Fruit fly (Drosophila melanogaster) whole organism, embryonic: ENCODE data around the gene CG3008.

Source experiments
- Atf3 ChIP-seq: fragments of 200-800 bp; sonication (Bioruptor generic); optimal IDR thresholded peaks from 3 replicates; lab custom pipeline; 2016; ENCODE audit warnings: missing biosample characterization, missing genetic modification characterization
- C15 ChIP-seq: fragments of 200-800 bp; sonication (Bioruptor generic); IDR thresholded peaks from 3 replicates; pipeline ENCODE4 v1.3.6; 2022; ENCODE audit warnings: missing biosample characterization, missing genetic modification characterization
- CG10366 ChIP-seq: fragments of 200-800 bp; sonication (Bioruptor generic); IDR thresholded peaks from 2 replicates; pipeline ENCODE4 v1.3.6; 2022; ENCODE audit warnings: missing biosample characterization, missing genetic modification characterization
- CG10431 ChIP-seq: fragments of 200-800 bp; sonication (Bioruptor generic); optimal IDR thresholded peaks from 3 replicates; lab custom pipeline; 2018; ENCODE audit warnings: missing biosample characterization, mild to moderate bottlenecking, missing genetic modification characterization
- CG14014 ChIP-seq: fragments of 200-800 bp; sonication (Bioruptor generic); IDR thresholded peaks from 2 replicates; pipeline ENCODE4 v1.3.6; 2022; ENCODE audit warnings: missing biosample characterization, missing genetic modification characterization
- CG16815 ChIP-seq: fragments of 200-800 bp; sonication (Bioruptor generic); optimal IDR thresholded peaks from 3 replicates; lab custom pipeline; 2017; ENCODE audit warnings: missing biosample characterization, mild to moderate bottlenecking, missing genetic modification characterization
- CG17385 ChIP-seq: fragments of 200-800 bp; sonication (Bioruptor generic); optimal IDR thresholded peaks from 3 replicates; lab custom pipeline; 2018; ENCODE audit warnings: missing biosample characterization, mild to moderate bottlenecking, missing genetic modification characterization
- CG30431 ChIP-seq: fragments of 200-800 bp; sonication (Bioruptor generic); optimal IDR thresholded peaks from 2 replicates; lab custom pipeline; 2017; ENCODE audit warnings: missing biosample characterization, missing genetic modification characterization
- CG31388 ChIP-seq: fragments of 200-800 bp; sonication (Bioruptor generic); optimal IDR thresholded peaks from 2 replicates; lab custom pipeline; 2016; ENCODE audit warnings: missing biosample characterization, missing genetic modification characterization
- CG34224 ChIP-seq: fragments of 200-800 bp; sonication (Bioruptor generic); IDR thresholded peaks from 3 replicates; pipeline ENCODE4 v1.3.6; 2022; ENCODE audit warnings: missing biosample characterization, missing genetic modification characterization; ENCODE audit not compliant: partially characterized antibody
- CG3726 ChIP-seq: fragments of 200-800 bp; sonication (Bioruptor generic); IDR thresholded peaks from 3 replicates; pipeline ENCODE4, ENCODE4 v1.3.6; 2022; ENCODE audit warnings: missing biosample characterization, missing genetic modification characterization
- CG4730 ChIP-seq: fragments of 200-800 bp; sonication (Bioruptor generic); IDR thresholded peaks from 2 replicates; pipeline ENCODE4 v1.3.6; 2022; ENCODE audit warnings: missing biosample characterization, missing genetic modification characterization
- CG6683 ChIP-seq: fragments of 200-800 bp; sonication (Bioruptor generic); optimal IDR thresholded peaks from 2 replicates; lab custom pipeline; 2017; ENCODE audit warnings: missing biosample characterization, mild to moderate bottlenecking, missing genetic modification characterization, missing genetic modification reagents
- CG6765 ChIP-seq: fragments of 200-800 bp; sonication (Bioruptor generic); optimal IDR thresholded peaks from 3 replicates; lab custom pipeline; 2017; ENCODE audit warnings: missing biosample characterization, mild to moderate bottlenecking, missing genetic modification characterization
- CG7928 ChIP-seq: fragments of 200-800 bp; sonication (Bioruptor generic); optimal IDR thresholded peaks from 2 replicates; lab custom pipeline; 2017; ENCODE audit warnings: missing biosample characterization, mild to moderate bottlenecking, missing genetic modification characterization
- CG7963 ChIP-seq: fragments of 200-800 bp; sonication (Bioruptor generic); IDR thresholded peaks from 3 replicates; pipeline ENCODE4 v1.3.6; 2022; ENCODE audit warnings: missing biosample characterization, missing genetic modification characterization; ENCODE audit not compliant: partially characterized antibody
- CG8359 ChIP-seq: fragments of 200-800 bp; sonication (Bioruptor generic); optimal IDR thresholded peaks from 2 replicates; lab custom pipeline; 2017; ENCODE audit warnings: missing biosample characterization, mild to moderate bottlenecking, missing genetic modification characterization, borderline replicate concordance
- CG8944 ChIP-seq: fragments of 200-800 bp; sonication (Bioruptor generic); optimal IDR thresholded peaks from 3 replicates; lab custom pipeline; 2016; ENCODE audit warnings: missing biosample characterization, missing genetic modification characterization
- Dip3 ChIP-seq: fragments of 200-800 bp; sonication (Bioruptor generic); optimal IDR thresholded peaks from 3 replicates; lab custom pipeline; 2016; ENCODE audit warnings: missing biosample characterization, missing genetic modification characterization
- ERR ChIP-seq: fragments of 200-800 bp; sonication (Bioruptor generic); optimal IDR thresholded peaks from 2 replicates; lab custom pipeline; 2016; ENCODE audit warnings: missing biosample characterization, missing genetic modification characterization
- Hmx ChIP-seq: fragments of 200-800 bp; sonication (Bioruptor generic); optimal IDR thresholded peaks from 2 replicates; lab custom pipeline; 2016; ENCODE audit warnings: missing biosample characterization, missing genetic modification characterization
- Hr78 ChIP-seq, 2 experiments: fragments of 200-800 bp in 1 of 2; fragments of >200 bp in 1 of 2; sonication (Bioruptor generic) in 1 of 2; optimal IDR thresholded peaks; 2 replicates each; lab custom pipeline; 2017 to 2019; ENCODE audit warnings: missing biosample characterization in 2 of 2, missing genetic modification characterization in 2 of 2, mild to moderate bottlenecking in 1 of 2, moderate library complexity in 1 of 2
- Kr ChIP-seq: fragments of 200-800 bp; sonication (Bioruptor generic); optimal IDR thresholded peaks from 2 replicates; lab custom pipeline; 2017; ENCODE audit warnings: missing biosample characterization, mild to moderate bottlenecking, missing genetic modification characterization
- NC2α ChIP-seq: fragments of 200-800 bp; sonication (Bioruptor generic); optimal IDR thresholded peaks from 2 replicates; lab custom pipeline; 2016; ENCODE audit warnings: missing biosample characterization, missing genetic modification characterization
- NfI ChIP-seq: fragments of 200-800 bp; sonication (Bioruptor generic); optimal IDR thresholded peaks from 3 replicates; lab custom pipeline; 2018; ENCODE audit warnings: missing biosample characterization, mild to moderate bottlenecking, missing genetic modification characterization, moderate library complexity
- Oaz ChIP-seq: fragments of 200-800 bp; sonication (Bioruptor generic); IDR thresholded peaks from 2 replicates; pipeline ENCODE4 v1.3.6; 2022; ENCODE audit warnings: missing biosample characterization, missing genetic modification characterization
- Optix ChIP-seq: fragments of 200-800 bp; sonication (Bioruptor generic); IDR thresholded peaks from 3 replicates; pipeline ENCODE4 v1.3.6; 2022; ENCODE audit warnings: missing biosample characterization, missing genetic modification characterization
- Rfx ChIP-seq: fragments of 200-800 bp; sonication (Bioruptor generic); IDR thresholded peaks from 2 replicates; pipeline ENCODE4 v1.3.6; 2022; ENCODE audit warnings: missing biosample characterization, missing genetic modification characterization
- Side ChIP-seq: fragments of 200-800 bp; sonication (Bioruptor generic); optimal IDR thresholded peaks from 2 replicates; lab custom pipeline; 2016; ENCODE audit warnings: missing biosample characterization, missing genetic modification characterization
- Sry-β ChIP-seq: fragments of 200-800 bp; sonication (Bioruptor generic); optimal IDR thresholded peaks from 2 replicates; lab custom pipeline; 2018; ENCODE audit warnings: missing biosample characterization, mild to moderate bottlenecking, missing genetic modification characterization, moderate library complexity
- YL-1 ChIP-seq: fragments of 200-800 bp; sonication (Bioruptor generic); optimal IDR thresholded peaks from 3 replicates; lab custom pipeline; 2017; ENCODE audit warnings: missing biosample characterization, mild to moderate bottlenecking, missing genetic modification characterization
- caup ChIP-seq: fragments of 200-800 bp; sonication (Bioruptor generic); optimal IDR thresholded peaks from 3 replicates; lab custom pipeline; 2017; ENCODE audit warnings: missing biosample characterization, mild to moderate bottlenecking, missing genetic modification characterization, moderate library complexity; ENCODE audit not compliant: severe bottlenecking
- croc ChIP-seq: fragments of 200-800 bp; sonication (Bioruptor generic); conservative IDR thresholded peaks from 3 replicates; pipeline ENCODE4 v1.3.6; 2022; ENCODE audit warnings: missing biosample characterization, missing genetic modification characterization
- dan ChIP-seq: fragments of 200-800 bp; sonication (Bioruptor generic); IDR thresholded peaks from 2 replicates; pipeline ENCODE4 v1.3.6; 2022; ENCODE audit warnings: missing biosample characterization, missing genetic modification characterization
- dimm ChIP-seq: fragments of 200-800 bp; sonication (Bioruptor generic); IDR thresholded peaks from 2 replicates; pipeline ENCODE4 v1.3.6; 2022; ENCODE audit warnings: missing biosample characterization, missing genetic modification characterization
- eve ChIP-seq, 2 experiments: fragments of >200 bp; optimal IDR thresholded peaks; 2 replicates each; lab custom pipeline; 2017; ENCODE audit warnings: missing biosample characterization in 2 of 2, missing genetic modification characterization in 2 of 2
- gro ChIP-seq: fragments of 200-800 bp; sonication (Bioruptor generic); optimal IDR thresholded peaks from 2 replicates; lab custom pipeline; 2016; ENCODE audit warnings: missing biosample characterization, missing genetic modification characterization
- lmd ChIP-seq: fragments of 200-800 bp; sonication (Bioruptor generic); IDR thresholded peaks from 2 replicates; pipeline ENCODE4 v1.3.6; 2022; ENCODE audit warnings: missing biosample characterization, missing genetic modification characterization
- nerfin-1 ChIP-seq: fragments of 200-800 bp; sonication (Bioruptor generic); optimal IDR thresholded peaks from 3 replicates; lab custom pipeline; 2019; ENCODE audit warnings: missing biosample characterization, mild to moderate bottlenecking, missing genetic modification characterization, moderate library complexity
- ro ChIP-seq: fragments of 200-800 bp; sonication (Bioruptor generic); IDR thresholded peaks from 2 replicates; pipeline ENCODE4 v1.3.6; 2022; ENCODE audit warnings: missing biosample characterization, missing genetic modification characterization
- slou ChIP-seq: fragments of 200-800 bp; sonication (Bioruptor generic); optimal IDR thresholded peaks from 3 replicates; lab custom pipeline; 2016; ENCODE audit warnings: missing biosample characterization, missing genetic modification characterization
- sob ChIP-seq: fragments of 200-800 bp; sonication (Bioruptor generic); IDR thresholded peaks from 2 replicates; pipeline ENCODE4 v1.3.6; 2022; ENCODE audit warnings: missing biosample characterization, missing genetic modification characterization
- twi ChIP-seq: fragments of 200-800 bp; optimal IDR thresholded peaks from 2 replicates; lab custom pipeline; 2019; ENCODE audit warnings: missing biosample characterization, mild to moderate bottlenecking, missing genetic modification characterization, moderate library complexity
- unpg ChIP-seq: fragments of 200-800 bp; sonication (Bioruptor generic); optimal IDR thresholded peaks from 3 replicates; lab custom pipeline; 2018; ENCODE audit warnings: missing biosample characterization, mild to moderate bottlenecking, missing genetic modification characterization, moderate library complexity
- wdn ChIP-seq: fragments of 200-800 bp; sonication (Bioruptor generic); IDR thresholded peaks from 2 replicates; pipeline ENCODE4 v1.3.6; 2022; ENCODE audit warnings: missing biosample characterization, missing genetic modification characterization

The CG3008 gene

dm6 chr2L:4856118-4856517, 27.0 kb upstream of the CG3008 start (continued):
- TF ChIP-seq ro (no peak), wdn (GFP tag; lab: Robert Waterston, UW) (no peak), Kr (GFP tag; lab: Kevin White, UChicago) (no peak), Rfx (GFP tag; lab: Robert Waterston, UW) (no peak; the same call in 1 of the 2 replicates), Hr78 (GFP tag; optimal IDR thresholded peaks at IDR 0.05; lab: Kevin White, UChicago) (no peak), CG17385 (GFP tag; lab: Kevin White, UChicago) (peak; percentile 68), YL-1 (GFP tag; lab: Kevin White, UChicago) (no peak), sob (GFP tag; lab: Robert Waterston, UW) (no peak), CG8359 (peak; percentile 33), Hmx (GFP tag; lab: Kevin White, UChicago) (no peak), unpg (GFP tag; lab: Kevin White, UChicago) (peak; percentile 59), Oaz (GFP tag; lab: Robert Waterston, UW) (no peak), dimm (no peak), CG4730 (GFP tag; lab: Robert Waterston, UW) (peak; percentile 27; the same call in 1 of the 2 replicates), CG10366 (GFP tag; lab: Robert Waterston, UW) (no peak; the same call in 1 of the 2 replicates), CG34224 (no peak), Optix (GFP tag; lab: Robert Waterston, UW) (no peak), twi (tag; lab: Kevin White, UChicago) (peak; percentile 20), C15 (GFP tag; lab: Robert Waterston, UW) (no peak), gro (GFP tag; lab: Kevin White, UChicago) (no peak), NC2α (GFP tag; lab: Kevin White, UChicago) (no peak), nerfin-1 (peak; percentile 44), dan (GFP tag; lab: Robert Waterston, UW) (no peak), CG8944 (no peak), ERR (GFP tag; lab: Kevin White, UChicago) (no peak), CG6683 (GFP tag; lab: Kevin White, UChicago) (peak; percentile 52), Side (GFP tag; lab: Kevin White, UChicago) (no peak), CG7963 (GFP tag; lab: Robert Waterston, UW) (no peak), slou (GFP tag; lab: Kevin White, UChicago) (no peak), lmd (GFP tag; lab: Robert Waterston, UW) (peak; percentile 51), CG31388 (no peak), Dip3 (GFP tag; lab: Kevin White, UChicago) (no peak), CG3726 (GFP tag; lab: Robert Waterston, UW) (no peak), NfI (peak; percentile 28), caup (peak; percentile 30), Atf3 (no peak), Sry-β (GFP tag; lab: Kevin White, UChicago) (no peak), croc (GFP tag; lab: Robert Waterston, UW) (peak; percentile 42; the same call in 2 of the 3 replicates), CG30431 (GFP tag; lab: Kevin White, UChicago) (no peak), CG14014 (GFP tag; lab: Robert Waterston, UW) (peak; percentile 63; the same call in 1 of the 2 replicates), CG7928 (GFP tag; lab: Kevin White, UChicago) (no peak), CG10431 (GFP tag; lab: Kevin White, UChicago) (no peak), CG6765 (GFP tag; lab: Kevin White, UChicago) (peak; percentile 27), CG16815 (GFP tag; lab: Kevin White, UChicago) (peak; percentile 43), eve (GFP tag; optimal IDR thresholded peaks at IDR 0.05; lab: Kevin White, UChicago) (no peak)
